Worm (Caenorhabditis elegans) whole organism, L2 larva: ENCODE data around the gene ugt-47.

Source experiments
- C34F6.9 ChIP-seq: fragments of 150-350 bp; optimal IDR thresholded peaks from 2 replicates; lab custom pipeline; 2014; ENCODE audit warnings: missing biosample characterization, missing genetic modification characterization
- F13H6.1 ChIP-seq: sonication (generic microtip); optimal IDR thresholded peaks from 2 replicates; lab custom pipeline; 2016; ENCODE audit warnings: missing genetic modification characterization, missing compliant biosample characterization
- R02D3.7 ChIP-seq: fragments of 150-350 bp; optimal IDR thresholded peaks from 2 replicates; lab custom pipeline; 2014; ENCODE audit warnings: missing biosample characterization, missing genetic modification characterization
- Y55F3AM.14 ChIP-seq: fragments of 200-800 bp; sonication (Bioruptor generic); optimal IDR thresholded peaks from 2 replicates; lab custom pipeline; 2018; ENCODE audit warnings: mild to moderate bottlenecking, missing genetic modification characterization, missing compliant biosample characterization
- ZK546.5 ChIP-seq: sonication (generic microtip); optimal IDR thresholded peaks from 2 replicates; lab custom pipeline; 2017; ENCODE audit warnings: missing biosample characterization, missing genetic modification characterization
- blmp-1 ChIP-seq: sonication (generic microtip); optimal IDR thresholded peaks from 2 replicates; lab custom pipeline; 2017; ENCODE audit warnings: missing genetic modification characterization, mild to moderate bottlenecking, missing compliant biosample characterization, antibody characterized with exemption, moderate library complexity; ENCODE audit not compliant: insufficient read depth
- ceh-82 ChIP-seq: fragments of 150-350 bp; optimal IDR thresholded peaks from 2 replicates; lab custom pipeline; 2014; ENCODE audit warnings: missing biosample characterization, missing genetic modification characterization
- crh-2 ChIP-seq: sonication (generic microtip); optimal IDR thresholded peaks from 2 replicates; lab custom pipeline; 2017; ENCODE audit warnings: missing biosample characterization, missing genetic modification characterization
- dmd-4 ChIP-seq: sonication (generic microtip); optimal IDR thresholded peaks from 2 replicates; lab custom pipeline; 2017; ENCODE audit warnings: missing biosample characterization, missing genetic modification characterization
- elt-1 ChIP-seq: fragments of 150-350 bp; optimal IDR thresholded peaks from 2 replicates; lab custom pipeline; 2014; ENCODE audit warnings: missing biosample characterization, missing genetic modification characterization
- fos-1 ChIP-seq: fragments of 150-350 bp; optimal IDR thresholded peaks from 2 replicates; lab custom pipeline; 2014; ENCODE audit warnings: missing biosample characterization, missing genetic modification characterization
- gmeb-1 ChIP-seq: fragments of 150-350 bp; optimal IDR thresholded peaks from 2 replicates; lab custom pipeline; 2014; ENCODE audit warnings: missing biosample characterization, missing genetic modification characterization
- lin-11 ChIP-seq: fragments of 150-350 bp; sonication (generic microtip); optimal IDR thresholded peaks from 2 replicates; lab custom pipeline; 2014; ENCODE audit warnings: missing biosample characterization, missing genetic modification characterization, inconsistent platforms, mixed read lengths
- mab-5 ChIP-seq: fragments of 150-350 bp; optimal IDR thresholded peaks from 2 replicates; lab custom pipeline; 2014; ENCODE audit warnings: missing biosample characterization, missing genetic modification characterization
- mdl-1 ChIP-seq, 2 experiments: fragments of 150-350 bp in 1 of 2; sonication (generic microtip) in 1 of 2; optimal IDR thresholded peaks; 2 replicates each; lab custom pipeline; 2017; ENCODE audit warnings: missing biosample characterization in 2 of 2, missing genetic modification characterization in 2 of 2
- nhr-11 ChIP-seq: fragments of 150-350 bp; optimal IDR thresholded peaks from 2 replicates; lab custom pipeline; 2014; ENCODE audit warnings: missing biosample characterization, missing genetic modification characterization
- nhr-129 ChIP-seq: fragments of 150-350 bp; optimal IDR thresholded peaks from 2 replicates; lab custom pipeline; 2014; ENCODE audit warnings: missing biosample characterization, missing genetic modification characterization
- nhr-21 ChIP-seq: fragments of 150-350 bp; optimal IDR thresholded peaks from 2 replicates; lab custom pipeline; 2014; ENCODE audit warnings: missing biosample characterization, missing genetic modification characterization
- nhr-23 ChIP-seq: fragments of 150-350 bp; optimal IDR thresholded peaks from 2 replicates; lab custom pipeline; 2014; ENCODE audit warnings: missing biosample characterization, missing genetic modification reagents, missing genetic modification characterization
- nhr-237 ChIP-seq: fragments of 150-350 bp; optimal IDR thresholded peaks from 2 replicates; lab custom pipeline; 2014; ENCODE audit warnings: missing biosample characterization, missing genetic modification characterization
- nhr-25 ChIP-seq: fragments of 150-350 bp; sonication (generic microtip); optimal IDR thresholded peaks from 3 replicates; lab custom pipeline; 2014; ENCODE audit warnings: missing biosample characterization, missing genetic modification characterization
- nhr-6 ChIP-seq: fragments of 150-350 bp; optimal IDR thresholded peaks from 2 replicates; lab custom pipeline; 2014; ENCODE audit warnings: missing biosample characterization, missing genetic modification characterization
- nhr-77 ChIP-seq: fragments of 150-350 bp; optimal IDR thresholded peaks from 2 replicates; lab custom pipeline; 2014; ENCODE audit warnings: missing biosample characterization, missing genetic modification characterization
- peb-1 ChIP-seq: fragments of 150-350 bp; optimal IDR thresholded peaks from 2 replicates; lab custom pipeline; 2014; ENCODE audit warnings: missing biosample characterization, missing genetic modification characterization
- sem-4 ChIP-seq: fragments of 150-350 bp; optimal IDR thresholded peaks from 2 replicates; lab custom pipeline; 2014; ENCODE audit warnings: missing biosample characterization, missing genetic modification reagents, missing genetic modification characterization
- skn-1 ChIP-seq: sonication (generic microtip); optimal IDR thresholded peaks from 2 replicates; lab custom pipeline; 2017; ENCODE audit warnings: missing biosample characterization, missing genetic modification characterization
- sma-3 ChIP-seq: sonication (generic microtip); optimal IDR thresholded peaks from 2 replicates; lab custom pipeline; 2016; ENCODE audit warnings: missing genetic modification reagents, missing genetic modification characterization, missing compliant biosample characterization
- sma-9 ChIP-seq, 2 experiments: fragments of 150-350 bp in 1 of 2; sonication (generic microtip) in 1 of 2; optimal IDR thresholded peaks; 2 replicates each; lab custom pipeline; 2014 to 2016; ENCODE audit warnings: missing genetic modification characterization in 2 of 2, mild to moderate bottlenecking in 1 of 2, missing biosample characterization in 1 of 2, missing compliant biosample characterization in 1 of 2, missing genetic modification reagents in 1 of 2, moderate library complexity in 1 of 2
- snpc-4 ChIP-seq: fragments of 150-350 bp; optimal IDR thresholded peaks from 2 replicates; lab custom pipeline; 2014; ENCODE audit warnings: missing biosample characterization, missing genetic modification characterization
- zag-1 ChIP-seq: fragments of 150-350 bp; optimal IDR thresholded peaks from 2 replicates; lab custom pipeline; 2014; ENCODE audit warnings: missing biosample characterization, missing genetic modification characterization
- ztf-1 ChIP-seq: fragments of 200-800 bp; sonication (Bioruptor generic); conservative IDR thresholded peaks from 2 replicates; pipeline ENCODE4 v1.3.6; 2022; ENCODE audit warnings: missing genetic modification characterization, missing compliant biosample characterization

Gene ugt-47

DNA sequence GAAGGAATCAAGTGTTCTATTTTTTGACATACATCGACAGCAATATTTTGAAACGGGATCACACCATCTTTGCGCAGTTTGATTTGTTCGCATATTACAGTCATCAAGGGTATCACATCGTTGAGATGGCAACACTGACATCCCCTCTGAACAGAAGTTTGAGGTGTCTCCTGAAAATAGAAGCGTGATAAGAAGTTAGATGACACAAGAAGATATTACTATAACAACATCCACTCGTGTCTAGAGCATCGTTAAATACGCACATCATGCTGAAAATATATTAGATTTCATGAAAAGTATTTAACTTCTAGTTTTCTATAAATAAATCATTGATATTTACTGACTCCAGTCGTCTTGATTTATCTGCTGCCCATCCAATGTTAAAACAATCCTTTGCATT, 25.7 kb downstream of the ugt-47 start:
- TF ChIP-seq peb-1 (no peak), ztf-1 (GFP tag; lab: Robert Waterston, UW) (no peak), sem-4 (no peak), sma-3 (GFP tag; lab: Kevin White, UChicago) (no peak), nhr-23 (tag; lab: Kevin White, UChicago) (no peak), crh-2 (tag; lab: Kevin White, UChicago) (no peak)
- TF ChIP-seq, all 48 proteins: peak for 0

- no peak for TF ChIP-seq dmd-4 (tag; lab: Kevin White, UChicago)
- TF ChIP-seq nhr-25 (tag; lab: Kevin White, UChicago) = no peak
- TF ChIP-seq nhr-21 (tag; lab: Kevin White, UChicago) = no peak
- TF ChIP-seq elt-1 = no peak
- no peak for TF ChIP-seq lin-11 (tag; lab: Kevin White, UChicago)
- no peak for TF ChIP-seq blmp-1 (tag; lab: Kevin White, UChicago)
- no peak for TF ChIP-seq fos-1 (tag; lab: Kevin White, UChicago)
- TF ChIP-seq, all 48 proteins: peak for 0
Observed at ce11 chrV:10070541-10070940, 27.9 kb downstream of the ugt-47 start, which contains the start of gene nhr-192. Gene nhr-192, minus strand, starts transcription at chrV:10070641.

- TF ChIP-seq F13H6.1 (no peak), peb-1 (no peak), nhr-11 (tag; lab: Kevin White, UChicago) (no peak)
Observed at ce11 chrV:10066769-10067168, 31.6 kb downstream of the ugt-47 start, which contains the start of gene npr-39. Gene npr-39, plus strand, starts transcription at chrV:10067069.

- no peak for TF ChIP-seq ZK546.5
- TF ChIP-seq mdl-1 (tag; optimal IDR thresholded peaks at IDR 0.05; lab: Kevin White, UChicago) = no peak
- TF ChIP-seq zag-1 (tag; lab: Kevin White, UChicago) = no peak
- TF ChIP-seq nhr-23 (tag; lab: Kevin White, UChicago) = no peak
- no peak for TF ChIP-seq gmeb-1
- TF ChIP-seq nhr-21 (tag; lab: Kevin White, UChicago) = no peak
- no peak for TF ChIP-seq peb-1
- no peak for TF ChIP-seq nhr-77
- no peak for TF ChIP-seq nhr-11 (tag; lab: Kevin White, UChicago)
- TF ChIP-seq snpc-4 (tag; lab: Kevin White, UChicago) = no peak
- no peak for TF ChIP-seq ceh-82 (tag; lab: Kevin White, UChicago)
- no peak for TF ChIP-seq C34F6.9
- no peak for TF ChIP-seq mab-5 (tag; lab: Kevin White, UChicago)
- TF ChIP-seq dmd-4 (tag; lab: Kevin White, UChicago) = no peak
- TF ChIP-seq sma-9 (GFP tag; optimal IDR thresholded peaks at IDR 0.05; lab: Kevin White, UChicago) = no peak
- TF ChIP-seq sma-9 (tag; optimal IDR thresholded peaks at IDR 0.05; lab: Kevin White, UChicago) = no peak
- TF ChIP-seq sma-3 (GFP tag; lab: Kevin White, UChicago) = no peak
- TF ChIP-seq sem-4 = no peak
- no peak for TF ChIP-seq nhr-25 (tag; lab: Kevin White, UChicago)
- no peak for TF ChIP-seq R02D3.7 (tag; lab: Kevin White, UChicago)
- no peak for TF ChIP-seq Y55F3AM.14 (GFP tag; lab: Kevin White, UChicago)
Observed at ce11 chrV:10065679-10066078, 32.7 kb downstream of the ugt-47 start.

ce11 chrV:10064221-10064620, 34.2 kb downstream of the ugt-47 start, which contains the start of gene fipr-13:
Gene fipr-13, plus strand, starts transcription at chrV:10064521.
- TF ChIP-seq nhr-237 (tag; lab: Kevin White, UChicago) (no peak), skn-1 (no peak), nhr-21 (tag; lab: Kevin White, UChicago) (no peak), gmeb-1 (no peak), nhr-6 (no peak), sem-4 (no peak), Y55F3AM.14 (GFP tag; lab: Kevin White, UChicago) (no peak)
- TF ChIP-seq, all 48 proteins: peak for 0

- TF ChIP-seq nhr-129 (peak; percentile 6), zag-1 (tag; lab: Kevin White, UChicago) (no peak), C34F6.9 (peak; percentile 9)
- TF ChIP-seq, all 48 proteins: peak for 2
Observed at ce11 chrV:10060039-10060438, 38.4 kb downstream of the ugt-47 start.
